Worm (Caenorhabditis elegans): ENCODE measurements around the gene C09H10.9.

DNA sequence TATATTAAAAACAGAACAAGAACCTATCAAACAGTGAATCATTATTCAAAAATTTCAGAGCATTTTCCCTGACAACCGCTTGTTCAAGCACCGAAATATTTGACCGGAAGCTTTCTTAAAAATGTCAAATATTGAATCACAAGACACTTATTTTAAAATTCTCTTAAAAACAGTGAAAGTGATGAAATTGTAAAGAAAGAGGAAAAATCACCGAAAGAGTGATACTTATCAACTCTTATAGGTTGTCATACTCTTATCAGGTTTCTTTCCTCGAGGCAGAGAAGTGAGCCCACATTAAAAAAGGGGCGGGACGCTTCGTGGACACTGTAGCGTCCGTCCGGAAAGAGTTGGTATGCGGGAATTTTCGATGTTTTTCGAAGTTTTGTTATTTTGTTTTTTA lies 49.5 kb downstream of the C09H10.9 start:
- no peak for TF ChIP-seq dmd-4 (tag; optimal IDR thresholded peaks at IDR 0.05)
- no peak for TF ChIP-seq skn-1 (tag; optimal IDR thresholded peaks at IDR 0.05)
- TF ChIP-seq fos-1 (tag; optimal IDR thresholded peaks at IDR 0.05) = peak; percentile 68
- no peak for TF ChIP-seq nhr-10 (tag; optimal IDR thresholded peaks at IDR 0.05)
- no peak for TF ChIP-seq R02D3.7 (tag; optimal IDR thresholded peaks at IDR 0.05)
- TF ChIP-seq ceh-16 (tag; optimal IDR thresholded peaks at IDR 0.05) = no peak
- no peak for TF ChIP-seq unc-62 (GFP tag; optimal IDR thresholded peaks at IDR 0.05)
- TF ChIP-seq mdl-1 (tag; optimal IDR thresholded peaks at IDR 0.05) = no peak
- TF ChIP-seq nhr-23 (tag; optimal IDR thresholded peaks at IDR 0.05) = no peak
- TF ChIP-seq alr-1 (tag; optimal IDR thresholded peaks at IDR 0.05) = no peak
- no peak for TF ChIP-seq nhr-237 (tag; optimal IDR thresholded peaks at IDR 0.05)
- TF ChIP-seq egl-27 (tag; optimal IDR thresholded peaks at IDR 0.05) = no peak
- TF ChIP-seq ztf-4 (tag; optimal IDR thresholded peaks at IDR 0.05) = no peak
- TF ChIP-seq aly-2 (tag; optimal IDR thresholded peaks at IDR 0.05) = no peak
